Fruit fly (Drosophila melanogaster): ENCODE measurements around the gene CG31643.
A peak's percentile ranks its signal among the peaks of the same experiment; 100 is the strongest.

Gene CG31643

DNA sequence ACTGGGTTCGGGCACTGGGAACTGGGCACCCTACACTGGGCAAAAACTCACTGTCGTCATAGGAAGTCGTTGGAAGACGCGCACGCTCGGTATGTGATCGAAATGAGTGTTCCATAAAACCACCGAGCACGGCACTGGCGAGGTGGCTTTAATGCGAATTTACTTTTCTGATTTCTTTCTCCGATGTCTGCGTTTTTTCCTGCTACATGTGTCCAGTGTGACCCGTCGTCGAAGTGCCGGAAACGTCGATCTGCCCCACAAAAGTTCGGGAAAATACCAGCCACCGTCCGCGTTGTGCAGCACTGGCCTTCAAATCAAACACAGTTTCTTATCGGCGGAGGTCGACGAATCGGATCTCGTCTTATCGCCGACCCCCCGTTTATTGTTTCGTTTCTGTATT, 38.7 kb upstream of the CG31643 start, which contains the start of gene Kdm5 (continued):
- TF ChIP-seq CG2678 (tag; optimal IDR thresholded peaks at IDR 0.05) = no peak
- TF ChIP-seq ato (GFP tag; IDR thresholded peaks at IDR 0.05; ENCODE audit: partially characterized antibody) = 0 out of 2 replicates have a peak, but pooled peaks have one; percentile 51
- TF ChIP-seq pan (optimal IDR thresholded peaks at IDR 0.05) = no peak
- peak in 1 of 2 experiments; percentile 49 for TF ChIP-seq pan (GFP tag; optimal IDR thresholded peaks at IDR 0.05 in 1 of 2, IDR thresholded peaks at IDR 0.05 in 1 of 2)
- no peak for TF ChIP-seq CG17612 (GFP tag; IDR thresholded peaks at IDR 0.05)
- peak; percentile 82 for TF ChIP-seq CG1603 (tag; optimal IDR thresholded peaks at IDR 0.05)
- TF ChIP-seq Sry-β (GFP tag; optimal IDR thresholded peaks at IDR 0.05) = no peak
- TF ChIP-seq vnd (GFP tag; IDR thresholded peaks at IDR 0.05; ENCODE audit: partially characterized antibody) = no peak
- no peak for TF ChIP-seq CG4854 (GFP tag; optimal IDR thresholded peaks at IDR 0.05)
- no peak for TF ChIP-seq CG4282 (GFP tag; optimal IDR thresholded peaks at IDR 0.05)
- TF ChIP-seq seq (GFP tag; IDR thresholded peaks at IDR 0.05) = no peak
- TF ChIP-seq exex (tag; optimal IDR thresholded peaks at IDR 0.05) = peak; percentile 37
- TF ChIP-seq Dad (GFP tag; optimal IDR thresholded peaks at IDR 0.05) = no peak
- no peak for TF ChIP-seq CG31441 (GFP tag; IDR thresholded peaks at IDR 0.05)
- peak; percentile 47; the same call in 1 of the 2 replicates for TF ChIP-seq klu (GFP tag; IDR thresholded peaks at IDR 0.05)
- TF ChIP-seq prd (optimal IDR thresholded peaks at IDR 0.05) = no peak
- TF ChIP-seq prd (GFP tag; IDR thresholded peaks at IDR 0.05) = peak; percentile 45; the same call in 1 of the 3 replicates
- TF ChIP-seq CG2120 (GFP tag; optimal IDR thresholded peaks at IDR 0.05) = peak; percentile 61
- TF ChIP-seq CG7745 (tag; optimal IDR thresholded peaks at IDR 0.05) = no peak
- peak; percentile 19 for TF ChIP-seq CG34376 (GFP tag; optimal IDR thresholded peaks at IDR 0.05)
- no peak; the same call in 2 of the 3 replicates for TF ChIP-seq dysf (GFP tag; IDR thresholded peaks at IDR 0.05)
- no peak for TF ChIP-seq Bdp1 (GFP tag; optimal IDR thresholded peaks at IDR 0.05)
- TF ChIP-seq CG6791 (GFP tag; IDR thresholded peaks at IDR 0.05; ENCODE audit: partially characterized antibody) = peak; percentile 55
- no peak for TF ChIP-seq CG11695 (GFP tag; IDR thresholded peaks at IDR 0.05)
- peak; percentile 53 for TF ChIP-seq sens (GFP tag)
- peak; percentile 1 for TF ChIP-seq repo (GFP tag; optimal IDR thresholded peaks at IDR 0.05)
- TF ChIP-seq CG6272 (GFP tag; IDR thresholded peaks at IDR 0.05) = no peak
- no peak for TF ChIP-seq CG42726 (GFP tag; IDR thresholded peaks at IDR 0.05; ENCODE audit: partially characterized antibody)
- TF ChIP-seq Ada2b (GFP tag; IDR thresholded peaks at IDR 0.05) = no peak
- no peak for TF ChIP-seq cwo (GFP tag; optimal IDR thresholded peaks at IDR 0.05)
- TF ChIP-seq CG17186 (GFP tag; optimal IDR thresholded peaks at IDR 0.05) = peak; percentile 38
- peak; percentile 11 for TF ChIP-seq CG9817 (tag; optimal IDR thresholded peaks at IDR 0.05)
- TF ChIP-seq Sry-δ (GFP tag; optimal IDR thresholded peaks at IDR 0.05) = peak; percentile 37
- no peak for TF ChIP-seq Doc3 (GFP tag; IDR thresholded peaks at IDR 0.05; ENCODE audit: partially characterized antibody)
- TF ChIP-seq Opbp (GFP tag; IDR thresholded peaks at IDR 0.05; ENCODE audit: partially characterized antibody) = no peak; the same call in 2 of the 3 replicates
- TF ChIP-seq fu2 (GFP tag; optimal IDR thresholded peaks at IDR 0.05) = peak; percentile 35
- no peak for TF ChIP-seq CG10959 (GFP tag; IDR thresholded peaks at IDR 0.05)
- no peak for TF ChIP-seq fd3F (GFP tag; optimal IDR thresholded peaks at IDR 0.05)
- TF ChIP-seq CG31224 (GFP tag; IDR thresholded peaks at IDR 0.05) = peak; percentile 14; the same call in 1 of the 2 replicates
- TF ChIP-seq MESR4 (GFP tag; optimal IDR thresholded peaks at IDR 0.05) = peak; percentile 91
- no peak for TF ChIP-seq otp (GFP tag; IDR thresholded peaks at IDR 0.05)
- no peak for TF ChIP-seq sr (GFP tag; IDR thresholded peaks at IDR 0.05)
- no peak for TF ChIP-seq CG15011 (GFP tag; optimal IDR thresholded peaks at IDR 0.05)

Measured in whole organism, embryonic.